Worm (Caenorhabditis elegans) whole organism, young adult: ENCODE results near the gene F28C6.8.

ENCODE experiments used
- B0261.1 ChIP-seq: sonication (generic microtip); optimal IDR thresholded peaks from 2 replicates; lab custom pipeline; 2016; ENCODE audit warnings: mild to moderate bottlenecking, missing genetic modification characterization, moderate library complexity, missing compliant biosample characterization
- F23B12.7 ChIP-seq: sonication (generic microtip); optimal IDR thresholded peaks from 2 replicates; lab custom pipeline; 2017; ENCODE audit warnings: missing genetic modification characterization, mild to moderate bottlenecking, missing compliant biosample characterization, antibody characterized with exemption, moderate library complexity; ENCODE audit not compliant: insufficient read depth
- F37B4.10 ChIP-seq: fragments of 200-800 bp; sonication (Bioruptor generic); IDR thresholded peaks from 2 replicates; pipeline ENCODE4 v1.3.6; 2022; ENCODE audit warnings: missing genetic modification characterization, missing compliant biosample characterization
- F39B2.1 ChIP-seq: fragments of 200-800 bp; sonication (Bioruptor generic); IDR thresholded peaks from 2 replicates; pipeline ENCODE4 v1.3.6; 2022; ENCODE audit warnings: missing genetic modification reagents, missing genetic modification characterization, missing compliant biosample characterization
- F49E8.2 ChIP-seq: sonication (generic microtip); optimal IDR thresholded peaks from 3 replicates; lab custom pipeline; 2017; ENCODE audit warnings: missing genetic modification characterization, mild to moderate bottlenecking, missing compliant biosample characterization, antibody characterized with exemption, moderate library complexity; ENCODE audit not compliant: insufficient read depth
- F52B5.7 ChIP-seq: sonication (generic microtip); optimal IDR thresholded peaks from 2 replicates; lab custom pipeline; 2016; ENCODE audit warnings: mild to moderate bottlenecking, missing genetic modification characterization, missing compliant biosample characterization
- F57C9.4 ChIP-seq: sonication (generic microtip); optimal IDR thresholded peaks from 2 replicates; lab custom pipeline; 2017; ENCODE audit warnings: mild to moderate bottlenecking, missing genetic modification characterization, missing compliant biosample characterization
- K11D2.4 ChIP-seq: fragments of 200-800 bp; sonication (Bioruptor generic); IDR thresholded peaks from 2 replicates; pipeline ENCODE4 v1.3.6; 2022; ENCODE audit warnings: missing genetic modification reagents, missing genetic modification characterization, missing compliant biosample characterization
- T07F8.4 ChIP-seq: sonication (generic microtip); optimal IDR thresholded peaks from 2 replicates; lab custom pipeline; 2016; ENCODE audit warnings: mild to moderate bottlenecking, missing genetic modification characterization, moderate library complexity, missing compliant biosample characterization
- T26A5.8 ChIP-seq: sonication (generic microtip); optimal IDR thresholded peaks from 2 replicates; lab custom pipeline; 2016; ENCODE audit warnings: missing genetic modification characterization, missing compliant biosample characterization
- Y53F4B.3 ChIP-seq: fragments of 200-800 bp; sonication (Bioruptor generic); IDR thresholded peaks from 2 replicates; pipeline ENCODE4 v1.3.6; 2022; ENCODE audit warnings: missing genetic modification reagents, missing genetic modification characterization, missing compliant biosample characterization
- Y67H2A.10 ChIP-seq: fragments of 200-800 bp; sonication (Bioruptor generic); conservative IDR thresholded peaks from 2 replicates; pipeline ENCODE4 v1.3.6; 2022; ENCODE audit warnings: missing genetic modification reagents, missing genetic modification characterization, missing compliant biosample characterization
- Y79H2A.3 ChIP-seq: fragments of 200-800 bp; sonication (Bioruptor generic); conservative IDR thresholded peaks from 2 replicates; pipeline ENCODE4 v1.3.6; 2022; ENCODE audit warnings: missing genetic modification reagents, missing genetic modification characterization, missing compliant biosample characterization
- Y95B8A.8 ChIP-seq: fragments of 200-800 bp; sonication (Bioruptor generic); IDR thresholded peaks from 2 replicates; pipeline ENCODE4 v1.3.6; 2022; ENCODE audit warnings: missing genetic modification reagents, missing genetic modification characterization, missing compliant biosample characterization
- ZK185.1 ChIP-seq: sonication (generic microtip); optimal IDR thresholded peaks from 2 replicates; lab custom pipeline; 2016; ENCODE audit warnings: mild to moderate bottlenecking, missing genetic modification characterization, missing compliant biosample characterization; ENCODE audit not compliant: poor library complexity, severe bottlenecking
- akir-1 ChIP-seq: fragments of 200-800 bp; sonication (Bioruptor generic); optimal IDR thresholded peaks from 2 replicates; lab custom pipeline; 2018; ENCODE audit warnings: mild to moderate bottlenecking, missing genetic modification characterization, moderate library complexity, missing compliant biosample characterization
- atf-7 ChIP-seq: sonication (generic microtip); optimal IDR thresholded peaks from 2 replicates; lab custom pipeline; 2017; ENCODE audit warnings: mild to moderate bottlenecking, missing genetic modification characterization, missing compliant biosample characterization
- athp-1 ChIP-seq: sonication (generic microtip); optimal IDR thresholded peaks from 2 replicates; lab custom pipeline; 2017; ENCODE audit warnings: mild to moderate bottlenecking, missing genetic modification characterization, missing compliant biosample characterization
- attf-6 ChIP-seq: fragments of 200-800 bp; sonication (Bioruptor generic); IDR thresholded peaks from 2 replicates; pipeline ENCODE4 v1.3.6; 2022; ENCODE audit warnings: missing genetic modification reagents, missing genetic modification characterization, missing compliant biosample characterization
- ceh-91 ChIP-seq: fragments of 200-800 bp; sonication (Bioruptor generic); IDR thresholded peaks from 2 replicates; pipeline ENCODE4 v1.3.6; 2022; ENCODE audit warnings: missing genetic modification reagents, missing genetic modification characterization, missing compliant biosample characterization
- efl-1 ChIP-seq: fragments of 150-350 bp; optimal IDR thresholded peaks from 2 replicates; lab custom pipeline; 2014; ENCODE audit warnings: missing biosample characterization, missing genetic modification reagents, missing genetic modification characterization
- egl-18 ChIP-seq: fragments of 200-800 bp; sonication (Bioruptor generic); IDR thresholded peaks from 2 replicates; pipeline ENCODE4 v1.3.6; 2022; ENCODE audit warnings: missing genetic modification reagents, missing genetic modification characterization, missing compliant biosample characterization
- egl-44 ChIP-seq: fragments of 200-800 bp; sonication (Bioruptor generic); IDR thresholded peaks from 2 replicates; pipeline ENCODE4 v1.3.6; 2022; ENCODE audit warnings: missing genetic modification reagents, missing genetic modification characterization, missing compliant biosample characterization
- egrh-3 ChIP-seq: fragments of 200-800 bp; sonication (Bioruptor generic); IDR thresholded peaks from 2 replicates; pipeline ENCODE4 v1.3.6; 2022; ENCODE audit warnings: missing genetic modification reagents, missing genetic modification characterization, missing compliant biosample characterization
- ekl-4 ChIP-seq: fragments of 200-800 bp; sonication (Bioruptor generic); IDR thresholded peaks from 2 replicates; pipeline ENCODE4 v1.3.6; 2022; ENCODE audit warnings: missing genetic modification reagents, missing genetic modification characterization, missing compliant biosample characterization
- ets-4 ChIP-seq: fragments of 200-800 bp; sonication (Bioruptor generic); optimal IDR thresholded peaks from 2 replicates; lab custom pipeline; 2018; ENCODE audit warnings: mild to moderate bottlenecking, missing genetic modification characterization, missing compliant biosample characterization
- gei-17 ChIP-seq: fragments of 200-800 bp; sonication (Bioruptor generic); optimal IDR thresholded peaks from 2 replicates; lab custom pipeline; 2018; ENCODE audit warnings: mild to moderate bottlenecking, missing genetic modification characterization, missing compliant biosample characterization
- hlh-26 ChIP-seq: fragments of 200-800 bp; sonication (Bioruptor generic); conservative IDR thresholded peaks from 2 replicates; pipeline ENCODE4 v1.3.6; 2022; ENCODE audit warnings: missing genetic modification reagents, missing genetic modification characterization, missing compliant biosample characterization
- hmg-20 ChIP-seq: fragments of 200-800 bp; sonication (Bioruptor generic); IDR thresholded peaks from 2 replicates; pipeline ENCODE4 v1.3.6; 2022; ENCODE audit warnings: missing genetic modification reagents, missing genetic modification characterization, missing compliant biosample characterization
- hsf-1 ChIP-seq: fragments of 200-800 bp; sonication (Bioruptor generic); IDR thresholded peaks from 2 replicates; pipeline ENCODE4 v1.3.6; 2022; ENCODE audit warnings: missing genetic modification reagents, missing genetic modification characterization, missing compliant biosample characterization
- let-526 ChIP-seq: fragments of 200-800 bp; sonication (Bioruptor generic); IDR thresholded peaks from 2 replicates; pipeline ENCODE4 v1.3.6; 2022; ENCODE audit warnings: missing genetic modification reagents, missing genetic modification characterization, missing compliant biosample characterization
- lin-40 ChIP-seq: sonication (generic microtip); optimal IDR thresholded peaks from 2 replicates; lab custom pipeline; 2016; ENCODE audit warnings: missing genetic modification characterization, mild to moderate bottlenecking, missing compliant biosample characterization, missing genotype, missing genetic modification reagents
- mel-28 ChIP-seq: sonication (generic microtip); optimal IDR thresholded peaks from 2 replicates; lab custom pipeline; 2016; ENCODE audit warnings: borderline replicate concordance, mild to moderate bottlenecking, missing genetic modification characterization, missing compliant biosample characterization
- nfya-1 ChIP-seq: sonication (generic microtip); optimal IDR thresholded peaks from 2 replicates; lab custom pipeline; 2017; ENCODE audit warnings: antibody characterized with exemption, missing compliant biosample characterization, missing genetic modification characterization, borderline replicate concordance; ENCODE audit not compliant: insufficient read depth
- nfya-2 ChIP-seq: fragments of 200-800 bp; sonication (Bioruptor generic); IDR thresholded peaks from 2 replicates; pipeline ENCODE4 v1.3.6; 2022; ENCODE audit warnings: missing genetic modification reagents, missing genetic modification characterization, missing compliant biosample characterization
- nfyb-1 ChIP-seq: fragments of 200-800 bp; sonication (Bioruptor generic); IDR thresholded peaks from 2 replicates; pipeline ENCODE4 v1.3.6; 2022; ENCODE audit warnings: missing genetic modification reagents, missing genetic modification characterization, missing compliant biosample characterization
- nhr-27 ChIP-seq: fragments of 200-800 bp; sonication (Bioruptor generic); optimal IDR thresholded peaks from 2 replicates; lab custom pipeline; 2018; ENCODE audit warnings: mild to moderate bottlenecking, missing genetic modification characterization, moderate library complexity, missing compliant biosample characterization
- nhr-90 ChIP-seq: sonication (generic microtip); optimal IDR thresholded peaks from 2 replicates; lab custom pipeline; 2016; ENCODE audit warnings: missing genotype, mild to moderate bottlenecking, missing genetic modification characterization, missing compliant biosample characterization
- rcor-1 ChIP-seq: fragments of 200-800 bp; sonication (Bioruptor generic); IDR thresholded peaks from 2 replicates; pipeline ENCODE4 v1.3.6; 2022; ENCODE audit warnings: missing genetic modification reagents, missing genetic modification characterization, missing compliant biosample characterization
- repo-1 ChIP-seq: sonication (generic microtip); optimal IDR thresholded peaks from 2 replicates; lab custom pipeline; 2017; ENCODE audit warnings: mild to moderate bottlenecking, missing genetic modification characterization, missing compliant biosample characterization
- sea-2 ChIP-seq: fragments of 200-800 bp; sonication (Bioruptor generic); IDR thresholded peaks from 2 replicates; pipeline ENCODE4 v1.3.6; 2022; ENCODE audit warnings: missing genetic modification characterization, missing compliant biosample characterization
- snpc-1.1 ChIP-seq: sonication (generic microtip); optimal IDR thresholded peaks from 2 replicates; lab custom pipeline; 2017; ENCODE audit warnings: missing genetic modification characterization, mild to moderate bottlenecking, missing compliant biosample characterization, antibody characterized with exemption, moderate library complexity, missing genotype, missing genetic modification reagents; ENCODE audit not compliant: insufficient read depth
- snpc-1.3 ChIP-seq: sonication (generic microtip); optimal IDR thresholded peaks from 2 replicates; lab custom pipeline; 2017; ENCODE audit warnings: missing genetic modification characterization, mild to moderate bottlenecking, missing compliant biosample characterization, antibody characterized with exemption, moderate library complexity, missing genotype, missing genetic modification reagents; ENCODE audit not compliant: insufficient read depth
- snpc-3.4 ChIP-seq: sonication (generic microtip); optimal IDR thresholded peaks from 2 replicates; lab custom pipeline; 2017; ENCODE audit warnings: missing genetic modification characterization, mild to moderate bottlenecking, missing compliant biosample characterization, antibody characterized with exemption, moderate library complexity, missing genotype, missing genetic modification reagents
- snpc-4 ChIP-seq, 5 experiments: fragments of 150-350 bp in 1 of 5; sonication (generic microtip) in 4 of 5; optimal IDR thresholded peaks; 2 replicates each; lab custom pipeline; 2014 to 2018; ENCODE audit warnings: missing genetic modification characterization in 5 of 5, missing biosample characterization in 3 of 5, antibody characterized with exemption in 2 of 5, mild to moderate bottlenecking in 2 of 5, missing compliant biosample characterization in 2 of 5, missing genotype in 2 of 5, moderate library complexity in 2 of 5, missing genetic modification reagents in 1 of 5
- ztf-18 ChIP-seq: sonication (generic microtip); optimal IDR thresholded peaks from 2 replicates; lab custom pipeline; 2016; ENCODE audit warnings: missing genotype, mild to moderate bottlenecking, missing genetic modification characterization, missing compliant biosample characterization

Gene F28C6.8

ce11 chrII:8561227-8561626 is 45.4 kb upstream of the F28C6.8 start, which contains the start of gene iff-2 (continued):
- TF ChIP-seq akir-1 (GFP tag; lab: Kevin White, UChicago) (peak; percentile 36), gei-17 (peak; percentile 82), ztf-18 (tag; lab: Kevin White, UChicago) (peak; percentile 84), nhr-90 (tag; lab: Kevin White, UChicago) (peak; percentile 95), egl-44 (peak; percentile 94), let-526 (peak; percentile 96), attf-6 (peak; percentile 53; the same call in 1 of the 2 replicates), hmg-20 (GFP tag; lab: Robert Waterston, UW) (no peak; the same call in 1 of the 2 replicates), snpc-1.1 (tag; lab: Kevin White, UChicago) (peak; percentile 14), T26A5.8 (tag; lab: Kevin White, UChicago) (no peak), lin-40 (tag; lab: Kevin White, UChicago) (peak; percentile 98), Y95B8A.8 (GFP tag; lab: Robert Waterston, UW) (peak; percentile 92), B0261.1 (tag; lab: Kevin White, UChicago) (peak; percentile 38), Y67H2A.10 (peak; percentile 94), Y79H2A.3 (GFP tag; lab: Robert Waterston, UW) (no peak), egl-18 (GFP tag; lab: Robert Waterston, UW) (0 out of 2 replicates have a peak, but pooled peaks have one; percentile 58), sea-2 (no peak), ZK185.1 (tag; lab: Kevin White, UChicago) (peak; percentile 95), hsf-1 (0 out of 2 replicates have a peak, but pooled peaks have one; percentile 53), nfyb-1 (GFP tag; lab: Robert Waterston, UW) (peak; percentile 97), efl-1 (GFP tag; lab: Kevin White, UChicago) (peak; percentile 56), K11D2.4 (GFP tag; lab: Robert Waterston, UW) (peak; percentile 97), nhr-27 (tag; lab: Kevin White, UChicago) (peak; percentile 62), rcor-1 (GFP tag; lab: Robert Waterston, UW) (peak; percentile 92), egrh-3 (GFP tag; lab: Robert Waterston, UW) (no peak), nfya-2 (GFP tag; lab: Robert Waterston, UW) (no peak), mel-28 (no peak), atf-7 (tag; lab: Kevin White, UChicago) (peak; percentile 95), ets-4 (GFP tag; lab: Kevin White, UChicago) (peak; percentile 99), Y53F4B.3 (GFP tag; lab: Robert Waterston, UW) (no peak), F57C9.4 (tag; lab: Kevin White, UChicago) (no peak), snpc-1.3 (tag; lab: Kevin White, UChicago) (peak; percentile 19), repo-1 (tag; lab: Kevin White, UChicago) (peak; percentile 93), T07F8.4 (tag; lab: Kevin White, UChicago) (peak; percentile 65), athp-1 (peak; percentile 89), F37B4.10 (0 out of 2 replicates have a peak, but pooled peaks have one; percentile 74), F39B2.1 (GFP tag; lab: Robert Waterston, UW) (no peak), ceh-91 (GFP tag; lab: Robert Waterston, UW) (peak; percentile 64), snpc-4 (GFP tag; optimal IDR thresholded peaks at IDR 0.05; lab: Kevin White, UChicago) (no peak), snpc-4 (tag; optimal IDR thresholded peaks at IDR 0.05; lab: Kevin White, UChicago) (peak in 3 of 4 experiments; percentile 84 to 89 (median 89)), F49E8.2 (no peak), hlh-26 (GFP tag; lab: Robert Waterston, UW) (no peak), ekl-4 (peak; percentile 97), F52B5.7 (tag; lab: Kevin White, UChicago) (peak; percentile 85), F23B12.7 (peak; percentile 95), snpc-3.4 (tag; lab: Kevin White, UChicago) (peak; percentile 18), nfya-1 (tag; lab: Kevin White, UChicago) (no peak)
